Fruit fly (Drosophila melanogaster) Kc167 (cell line): ENCODE measurements around the gene CG2247.

ENCODE experiments used
- Myc ChIP-seq: fragments of >200 bp; optimal IDR thresholded peaks from 2 replicates; lab custom pipeline; 2017; ENCODE audit warnings: missing external identifiers
- Sin3A ChIP-seq: fragments of >200 bp; optimal IDR thresholded peaks from 2 replicates; lab custom pipeline; 2018; ENCODE audit warnings: missing external identifiers
- h ChIP-seq: fragments of >200 bp; optimal IDR thresholded peaks from 3 replicates; lab custom pipeline; 2018; ENCODE audit warnings: missing external identifiers
- insv ChIP-seq: fragments of >200 bp; optimal IDR thresholded peaks from 3 replicates; lab custom pipeline; 2018; ENCODE audit warnings: missing external identifiers
- psq ChIP-seq: fragments of >200 bp; optimal IDR thresholded peaks from 2 replicates; lab custom pipeline; 2017; ENCODE audit warnings: missing external identifiers
- ttk ChIP-seq: sonication (Bioruptor generic); optimal IDR thresholded peaks from 2 replicates; lab custom pipeline; 2017; ENCODE audit warnings: missing external identifiers

Gene CG2247

dm6 chrX:11559728-11560724, 51.4 kb downstream of the CG2247 start:
- TF ChIP-seq psq (lab: Kevin White, UChicago), result no peak
- no peak for TF ChIP-seq Myc (lab: Kevin White, UChicago)
- no peak for TF ChIP-seq insv (lab: Kevin White, UChicago)
- no peak for TF ChIP-seq Sin3A
- TF ChIP-seq h, result no peak
- no peak for TF ChIP-seq ttk (lab: Kevin White, UChicago)

DNA sequence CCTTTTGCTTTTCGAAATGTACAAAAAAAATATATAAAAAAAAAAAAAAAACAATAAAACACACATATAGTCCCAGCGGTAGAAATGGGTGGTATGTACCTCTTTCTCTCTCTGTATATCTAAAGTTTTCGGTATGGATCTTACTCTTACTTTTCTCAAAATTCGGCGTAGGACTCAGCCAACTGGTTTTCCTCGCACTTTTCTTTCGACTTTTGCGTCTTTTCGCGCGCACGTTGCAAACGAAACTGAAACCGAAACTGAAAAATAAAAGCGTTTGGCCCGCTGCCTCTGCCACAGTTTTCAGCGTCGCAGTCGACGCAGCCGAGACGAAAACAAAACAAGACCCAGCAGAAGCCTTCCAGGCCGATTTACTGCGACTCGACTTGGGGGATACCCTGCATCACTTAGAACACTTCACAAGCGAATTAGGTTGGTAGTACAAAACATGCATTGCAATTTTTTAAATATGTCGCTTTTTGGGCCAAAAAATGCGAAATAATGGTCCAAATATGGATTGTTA, 53.0 kb downstream of the CG2247 start, which contains the start of gene CG1572:
CG1572 (minus strand) TSS at position 266 of the 520 bp plus-strand sequence.
- no peak for TF ChIP-seq Myc (lab: Kevin White, UChicago)
- TF ChIP-seq insv (lab: Kevin White, UChicago), result no peak
- no peak for TF ChIP-seq psq (lab: Kevin White, UChicago)
- TF ChIP-seq ttk (lab: Kevin White, UChicago), result no peak
- TF ChIP-seq h, result no peak
- no peak for TF ChIP-seq Sin3A

DNA sequence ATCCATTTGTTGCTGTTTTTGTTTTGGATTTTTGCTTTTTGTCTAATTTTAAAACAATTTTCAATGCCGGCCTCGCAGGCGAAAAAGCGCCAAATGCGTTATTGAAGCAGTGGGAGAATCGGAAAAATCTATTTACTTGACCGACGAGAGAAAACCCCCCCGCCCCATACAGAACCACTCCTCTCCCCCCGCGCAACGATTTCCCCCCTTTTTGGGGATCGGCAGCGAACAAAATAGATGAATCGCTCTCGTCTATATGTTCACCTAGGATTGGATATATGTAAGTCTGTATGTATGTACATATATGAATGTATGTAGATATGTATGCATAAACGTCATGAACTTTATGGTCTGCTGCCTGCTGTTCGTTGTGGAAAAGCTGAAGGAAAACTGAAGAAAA, 54.7 kb downstream of the CG2247 start:
- no peak for TF ChIP-seq Sin3A
- no peak for TF ChIP-seq ttk (lab: Kevin White, UChicago)
- no peak for TF ChIP-seq h
- no peak for TF ChIP-seq Myc (lab: Kevin White, UChicago)
- TF ChIP-seq insv (lab: Kevin White, UChicago), result no peak
- no peak for TF ChIP-seq psq (lab: Kevin White, UChicago)
